Worm (Caenorhabditis elegans): ENCODE results near the gene pie-1.

The pie-1 gene

DNA sequence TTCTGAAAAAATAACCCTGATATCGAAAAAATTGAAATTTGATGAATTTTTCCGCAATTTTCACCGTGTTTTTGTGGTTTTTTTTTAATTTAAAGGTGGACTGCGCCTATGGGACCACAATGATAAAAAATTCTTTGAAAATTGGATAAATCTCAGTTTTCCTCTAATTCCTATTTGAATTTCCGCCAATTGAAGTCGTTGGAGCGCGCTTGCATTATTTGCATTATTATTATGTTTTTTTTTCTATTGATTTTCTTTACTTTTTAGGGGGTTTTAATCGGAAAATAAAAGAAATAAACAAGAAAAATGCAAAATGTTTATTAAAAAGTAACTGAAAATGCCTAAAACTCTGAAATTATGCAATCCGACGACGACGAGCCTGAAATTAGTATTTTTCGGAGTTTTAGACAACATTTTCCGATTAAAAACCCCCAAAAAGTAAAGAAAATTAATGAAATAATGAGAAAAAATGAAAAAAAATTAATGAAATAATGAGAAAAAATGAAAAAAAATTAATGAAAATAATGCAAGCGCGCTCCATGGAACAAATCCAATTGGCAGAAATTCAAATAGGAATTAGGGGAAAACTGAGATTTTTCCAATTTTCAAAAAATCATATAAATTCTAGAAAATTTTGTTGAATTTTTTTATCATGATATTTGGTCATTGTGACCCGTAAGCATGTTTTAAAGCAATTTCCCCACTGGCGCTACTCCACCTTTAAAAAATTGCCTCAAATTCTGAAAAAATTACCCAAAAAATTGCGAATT lies 29.1 kb downstream of the pie-1 start:
- no peak for TF ChIP-seq nhr-28 (tag; optimal IDR thresholded peaks at IDR 0.05)
- TF ChIP-seq nhr-12 (tag; optimal IDR thresholded peaks at IDR 0.05), result no peak
- peak; percentile 66 for TF ChIP-seq ztf-4 (tag; optimal IDR thresholded peaks at IDR 0.05)
- TF ChIP-seq pha-4 (tag; optimal IDR thresholded peaks at IDR 0.05), result peak; percentile 14

ce11 chrIII:12456801-12457647 lies 30.3 kb downstream of the pie-1 start, which contains the start of the genes scav-3 and Y49E10.21:
Gene scav-3 (minus strand): TSS chrIII:12456850.
Gene Y49E10.21 (plus strand): TSS chrIII:12457597.
- TF ChIP-seq nhr-25 (tag; optimal IDR thresholded peaks at IDR 0.05) (peak; percentile 27), snpc-4 (tag; optimal IDR thresholded peaks at IDR 0.05) (peak; percentile 1), egl-5 (tag; optimal IDR thresholded peaks at IDR 0.05) (peak; percentile 56), lsy-12 (tag; optimal IDR thresholded peaks at IDR 0.05) (no peak), egl-27 (tag; optimal IDR thresholded peaks at IDR 0.05) (no peak), elt-2 (tag; optimal IDR thresholded peaks at IDR 0.05) (peak; percentile 40), tbx-2 (tag; optimal IDR thresholded peaks at IDR 0.05) (no peak), ceh-9 (tag; optimal IDR thresholded peaks at IDR 0.05) (no peak), nhr-76 (tag; optimal IDR thresholded peaks at IDR 0.05) (no peak), nhr-23 (tag; optimal IDR thresholded peaks at IDR 0.05) (peak; percentile 8), ceh-28 (tag; optimal IDR thresholded peaks at IDR 0.05) (peak; percentile 73), mml-1 (tag; optimal IDR thresholded peaks at IDR 0.05) (no peak), nhr-43 (tag; optimal IDR thresholded peaks at IDR 0.05; ENCODE audit: poor library complexity, severe bottlenecking) (no peak), nhr-237 (tag; optimal IDR thresholded peaks at IDR 0.05) (no peak), nhr-11 (tag; optimal IDR thresholded peaks at IDR 0.05) (peak; percentile 57), skn-1 (tag; optimal IDR thresholded peaks at IDR 0.05) (no peak), pha-4 (tag; optimal IDR thresholded peaks at IDR 0.05) (peak; percentile 90), nhr-77 (tag; optimal IDR thresholded peaks at IDR 0.05) (no peak), nfya-1 (tag; optimal IDR thresholded peaks at IDR 0.05; ENCODE audit: insufficient read depth) (peak; percentile 47), pqm-1 (tag; optimal IDR thresholded peaks at IDR 0.05) (peak; percentile 35), lin-15B (tag; optimal IDR thresholded peaks at IDR 0.05) (peak; percentile 53)

DNA sequence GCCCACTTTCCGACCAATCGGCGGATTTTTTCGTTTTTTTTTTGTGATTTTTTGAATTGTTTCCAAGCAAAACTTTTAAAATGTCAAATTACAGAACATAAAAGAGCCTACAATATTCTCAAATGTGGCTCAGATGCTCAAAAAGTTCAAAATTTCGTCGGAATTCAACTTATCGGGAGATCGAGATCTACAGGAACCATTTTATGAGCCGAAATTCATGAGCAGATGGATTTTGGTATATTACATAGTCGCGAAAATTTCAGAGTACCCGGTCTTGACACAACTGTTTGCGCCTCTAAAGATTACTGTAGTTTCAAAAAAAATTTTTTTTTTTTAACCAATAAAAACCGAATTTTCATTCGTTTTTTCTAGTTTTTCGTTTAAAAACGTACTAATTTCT lies 32.3 kb downstream of the pie-1 start:
- TF ChIP-seq ceh-28 (tag; optimal IDR thresholded peaks at IDR 0.05) (no peak), sea-2 (GFP tag; optimal IDR thresholded peaks at IDR 0.05) (no peak), nfya-1 (tag; optimal IDR thresholded peaks at IDR 0.05; ENCODE audit: insufficient read depth) (no peak)

ce11 chrIII:12466310-12466709 lies 39.6 kb downstream of the pie-1 start, which contains the start of gene pstk-1:
Gene pstk-1 (plus strand): TSS chrIII:12466610.
- TF ChIP-seq lin-15B (tag; optimal IDR thresholded peaks at IDR 0.05) (no peak), pha-4 (tag; optimal IDR thresholded peaks at IDR 0.05) (no peak), unc-62 (GFP tag; optimal IDR thresholded peaks at IDR 0.05) (no peak), elt-2 (tag; optimal IDR thresholded peaks at IDR 0.05) (no peak), nhr-28 (tag; optimal IDR thresholded peaks at IDR 0.05) (no peak)

- TF ChIP-seq nfya-1 (tag; optimal IDR thresholded peaks at IDR 0.05; ENCODE audit: insufficient read depth), result no peak
- no peak for TF ChIP-seq tbx-2 (tag; optimal IDR thresholded peaks at IDR 0.05)
- no peak for TF ChIP-seq elt-1 (tag; optimal IDR thresholded peaks at IDR 0.05)
- no peak for TF ChIP-seq nhr-25 (tag; optimal IDR thresholded peaks at IDR 0.05)
- TF ChIP-seq nhr-11 (tag; optimal IDR thresholded peaks at IDR 0.05), result no peak
- TF ChIP-seq ZK546.5 (tag; optimal IDR thresholded peaks at IDR 0.05), result no peak
- no peak for TF ChIP-seq ceh-28 (tag; optimal IDR thresholded peaks at IDR 0.05)
- TF ChIP-seq sea-2 (GFP tag; optimal IDR thresholded peaks at IDR 0.05), result no peak
Measured at ce11 chrIII:12468869-12469268, 42.2 kb downstream of the pie-1 start, which contains the start of gene Y49E10.29. Gene Y49E10.29 (plus strand): TSS chrIII:12469169.

DNA sequence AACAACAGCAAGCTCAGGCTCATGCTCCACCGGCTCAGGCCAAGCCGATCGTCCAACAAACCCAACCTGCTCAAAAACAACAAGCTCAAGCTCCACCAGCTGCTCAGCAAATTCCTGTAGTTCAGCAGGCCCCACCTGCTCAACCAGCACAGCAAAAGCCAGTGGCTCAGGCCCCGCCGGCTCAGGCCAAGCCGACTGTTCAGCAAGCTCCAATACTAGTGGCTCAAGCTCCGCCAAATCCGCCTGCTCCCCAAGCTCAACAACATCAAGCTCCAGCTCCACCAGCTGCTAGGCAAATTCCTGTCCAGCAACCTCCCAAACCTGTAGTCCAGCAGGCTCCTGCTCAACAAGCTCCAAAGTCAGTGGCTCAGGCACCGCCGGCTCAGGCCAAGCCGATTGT lies 43.1 kb downstream of the pie-1 start:
- TF ChIP-seq unc-62 (GFP tag; optimal IDR thresholded peaks at IDR 0.05) (no peak), ceh-16 (tag; optimal IDR thresholded peaks at IDR 0.05) (no peak), pqm-1 (tag; optimal IDR thresholded peaks at IDR 0.05) (no peak), lsy-12 (tag; optimal IDR thresholded peaks at IDR 0.05) (no peak), nhr-25 (tag; optimal IDR thresholded peaks at IDR 0.05) (no peak), ztf-4 (tag; optimal IDR thresholded peaks at IDR 0.05) (no peak), jun-1 (tag; optimal IDR thresholded peaks at IDR 0.05) (no peak), lin-39 (tag; optimal IDR thresholded peaks at IDR 0.05) (no peak), tbx-2 (tag; optimal IDR thresholded peaks at IDR 0.05) (no peak), fkh-2 (tag; optimal IDR thresholded peaks at IDR 0.05) (no peak), nhr-43 (tag; optimal IDR thresholded peaks at IDR 0.05; ENCODE audit: poor library complexity, severe bottlenecking) (no peak), egl-5 (tag; optimal IDR thresholded peaks at IDR 0.05) (no peak), hmg-11 (tag; optimal IDR thresholded peaks at IDR 0.05) (no peak), ceh-28 (tag; optimal IDR thresholded peaks at IDR 0.05) (no peak), nhr-67 (tag; optimal IDR thresholded peaks at IDR 0.05) (no peak), snpc-4 (tag; optimal IDR thresholded peaks at IDR 0.05) (no peak)
